Worm (Caenorhabditis elegans): ENCODE data around the gene cpb-2.

DNA sequence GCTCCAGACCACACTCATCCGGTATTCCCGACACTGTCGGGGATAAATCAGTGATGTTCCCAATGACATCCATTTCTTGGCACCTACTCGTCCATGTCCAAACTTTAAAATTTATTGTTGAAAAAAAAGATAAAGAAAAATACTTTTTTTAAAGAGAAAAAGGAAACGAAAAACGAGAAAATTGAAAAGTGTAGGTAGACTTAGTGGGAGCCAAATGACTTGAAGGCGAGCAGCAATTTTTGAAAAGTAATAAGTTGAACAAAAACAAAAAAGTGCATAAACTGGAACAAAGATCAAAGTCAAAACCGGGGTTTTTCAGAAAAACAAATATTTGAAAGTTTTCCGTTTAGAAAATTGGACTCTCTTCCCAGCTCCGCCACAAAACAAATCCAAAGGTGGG, 15.5 kb downstream of the cpb-2 start, which contains the start of gene daf-37:
- TF ChIP-seq mxl-3 (GFP tag; optimal IDR thresholded peaks at IDR 0.05) (no peak), lsy-2 (tag; optimal IDR thresholded peaks at IDR 0.05) (no peak), mxl-2 (GFP tag; conservative IDR thresholded peaks at IDR 0.05) (no peak), unc-62 (GFP tag; optimal IDR thresholded peaks at IDR 0.05 in 1 of 2) (no peak), unc-62 (tag; optimal IDR thresholded peaks at IDR 0.05) (no peak), gei-8 (GFP tag; optimal IDR thresholded peaks at IDR 0.05) (no peak), ctbp-1 (GFP tag; IDR thresholded peaks at IDR 0.05) (no peak), nhr-237 (tag; optimal IDR thresholded peaks at IDR 0.05) (no peak), snpc-4 (tag; optimal IDR thresholded peaks at IDR 0.05) (no peak)
